Worm (Caenorhabditis elegans): Measurements from ENCODE around the gene F01D4.8.

DNA sequence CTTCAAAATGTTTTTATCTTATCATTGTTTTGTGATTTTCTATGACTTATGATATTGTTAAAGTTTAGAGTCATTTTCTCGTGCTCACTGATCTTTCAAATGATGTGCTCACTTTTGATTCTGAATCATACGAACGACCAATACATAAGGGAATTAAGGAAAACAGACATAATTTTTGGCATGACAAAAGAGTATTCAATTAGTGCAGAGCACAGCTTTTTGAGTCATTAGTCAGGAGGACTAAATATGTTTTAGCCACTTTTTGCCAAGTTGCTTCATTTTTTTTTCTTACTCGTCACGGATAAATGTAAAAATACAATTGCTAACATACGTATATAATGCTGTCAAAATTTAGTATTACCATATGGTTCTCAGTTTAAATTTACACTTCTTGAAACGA lies 23.8 kb downstream of the F01D4.8 start, which contains the start of gene F13B12.2:
- TF ChIP-seq unc-62 (GFP tag; optimal IDR thresholded peaks at IDR 0.05) (no peak), pha-4 (tag; optimal IDR thresholded peaks at IDR 0.05) (no peak), ham-2 (GFP tag; optimal IDR thresholded peaks at IDR 0.05) (no peak), nhr-237 (tag; optimal IDR thresholded peaks at IDR 0.05) (no peak), nhr-12 (tag; optimal IDR thresholded peaks at IDR 0.05) (no peak), zip-8 (tag; optimal IDR thresholded peaks at IDR 0.05) (no peak), unc-39 (tag; optimal IDR thresholded peaks at IDR 0.05) (no peak), tbx-8 (GFP tag; optimal IDR thresholded peaks at IDR 0.05) (no peak), ztf-11 (tag; optimal IDR thresholded peaks at IDR 0.05) (no peak), nhr-28 (tag; optimal IDR thresholded peaks at IDR 0.05) (no peak)
